Fruit fly (Drosophila melanogaster): ENCODE measurements around the gene CG33061.
A peak's percentile ranks its signal among the peaks of the same experiment; 100 is the strongest.

CG33061 gene

dm6 chr3L:16356171-16356765 lies 26.7 kb downstream of the CG33061 start (continued):
- TF ChIP-seq zfh2 (GFP tag; optimal IDR thresholded peaks at IDR 0.05) (no peak), CG34376 (GFP tag; optimal IDR thresholded peaks at IDR 0.05) (peak; percentile 93), hb (GFP tag; IDR thresholded peaks at IDR 0.05; ENCODE audit: partially characterized antibody) (no peak), Med (GFP tag) (peak; percentile 51), CG8290 (GFP tag; optimal IDR thresholded peaks at IDR 0.05) (no peak), CG8290 (tag; optimal IDR thresholded peaks at IDR 0.05) (peak in 1 of 2 experiments; percentile 48), hth (optimal IDR thresholded peaks at IDR 0.05) (no peak), CG10267 (tag; optimal IDR thresholded peaks at IDR 0.05) (no peak), schlank (tag; optimal IDR thresholded peaks at IDR 0.05) (peak; percentile 48), mirr (GFP tag; optimal IDR thresholded peaks at IDR 0.05) (peak; percentile 97), CG10543 (GFP tag; optimal IDR thresholded peaks at IDR 0.05) (peak; percentile 11), PHDP (tag; optimal IDR thresholded peaks at IDR 0.05) (peak; percentile 8), z (GFP tag; IDR thresholded peaks at IDR 0.05) (0 out of 3 replicates have a peak, but pooled peaks have one; percentile 25), CG13296 (GFP tag; optimal IDR thresholded peaks at IDR 0.05) (peak; percentile 17), CG34224 (GFP tag; IDR thresholded peaks at IDR 0.05; ENCODE audit: partially characterized antibody) (peak; percentile 41; the same call in 1 of the 3 replicates), Atf6 (GFP tag; IDR thresholded peaks at IDR 0.05) (peak; percentile 50; the same call in 1 of the 2 replicates)

dm6 chr3L:16357187-16357728 lies 27.7 kb downstream of the CG33061 start:
- TF ChIP-seq Pdp1 (GFP tag; optimal IDR thresholded peaks at IDR 0.05) = peak in 1 of 2 experiments; percentile 90
- 0 out of 2 replicates have a peak, but pooled peaks have one; percentile 34 for TF ChIP-seq CG14441 (GFP tag; IDR thresholded peaks at IDR 0.05)
- TF ChIP-seq amos (GFP tag; IDR thresholded peaks at IDR 0.05; ENCODE audit: partially characterized antibody) = no peak
- TF ChIP-seq CG11723 (GFP tag; optimal IDR thresholded peaks at IDR 0.05) = no peak
- TF ChIP-seq trem (tag; optimal IDR thresholded peaks at IDR 0.05) = no peak
- TF ChIP-seq CG13624 (GFP tag; optimal IDR thresholded peaks at IDR 0.05) = no peak

- no peak for TF ChIP-seq Lim3 (GFP tag; IDR thresholded peaks at IDR 0.05)
- no peak for TF ChIP-seq CG14441 (GFP tag; IDR thresholded peaks at IDR 0.05)
- TF ChIP-seq nerfin-1 (tag; optimal IDR thresholded peaks at IDR 0.05) = no peak
- TF ChIP-seq zen (tag; optimal IDR thresholded peaks at IDR 0.05) = no peak
- no peak for TF ChIP-seq CG34224 (GFP tag; IDR thresholded peaks at IDR 0.05; ENCODE audit: partially characterized antibody)
- 0 out of 3 replicates have a peak, but pooled peaks have one; percentile 20 for TF ChIP-seq row (GFP tag; IDR thresholded peaks at IDR 0.05)
- peak; percentile 11 for TF ChIP-seq CG2120 (GFP tag; optimal IDR thresholded peaks at IDR 0.05)
- TF ChIP-seq CHES-1-like (GFP tag; optimal IDR thresholded peaks at IDR 0.05) = no peak
- 0 out of 2 replicates have a peak, but pooled peaks have one; percentile 20 for TF ChIP-seq Taf1 (GFP tag; IDR thresholded peaks at IDR 0.05)
- TF ChIP-seq schlank (tag; optimal IDR thresholded peaks at IDR 0.05) = no peak
- peak; percentile 74 for TF ChIP-seq Med (GFP tag)
- TF ChIP-seq CG8478 (optimal IDR thresholded peaks at IDR 0.05) = no peak
- TF ChIP-seq CG34422 (GFP tag; IDR thresholded peaks at IDR 0.05) = no peak
- TF ChIP-seq CG8765 (GFP tag; IDR thresholded peaks at IDR 0.05) = no peak
- TF ChIP-seq fd64A (GFP tag; optimal IDR thresholded peaks at IDR 0.05) = no peak
- no peak for TF ChIP-seq seq (GFP tag; IDR thresholded peaks at IDR 0.05)
- TF ChIP-seq CG15269 (tag; optimal IDR thresholded peaks at IDR 0.05) = no peak
- no peak for TF ChIP-seq ATbp (GFP tag; optimal IDR thresholded peaks at IDR 0.05)
- TF ChIP-seq CG8290 (GFP tag; optimal IDR thresholded peaks at IDR 0.05) = no peak
- no peak for TF ChIP-seq CG8290 (tag; optimal IDR thresholded peaks at IDR 0.05)
- no peak for TF ChIP-seq CG33557 (GFP tag; optimal IDR thresholded peaks at IDR 0.05)
- TF ChIP-seq sim (GFP tag; IDR thresholded peaks at IDR 0.05) = no peak
- TF ChIP-seq CG9215 (GFP tag; IDR thresholded peaks at IDR 0.05) = no peak
- peak; percentile 11 for TF ChIP-seq sens (GFP tag)
- TF ChIP-seq Atf6 (GFP tag; IDR thresholded peaks at IDR 0.05) = no peak
These were observed 28.3 kb downstream of the CG33061 start for dm6 chr3L:16357860-16358259.
